Fruit fly (Drosophila melanogaster) whole organism, embryonic: ENCODE measurements around the gene Rab40.

Experiments used
- CG4328 ChIP-seq: fragments of 200-800 bp; sonication (Bioruptor generic); optimal IDR thresholded peaks from 3 replicates; lab custom pipeline; 2017; ENCODE audit warnings: missing biosample characterization, missing genetic modification reagents, missing genetic modification characterization
- Deaf1 ChIP-seq: fragments of 200-800 bp; optimal IDR thresholded peaks from 3 replicates; lab custom pipeline; 2019; ENCODE audit warnings: missing biosample characterization, mild to moderate bottlenecking, missing genetic modification characterization, moderate library complexity
- schlank ChIP-seq: fragments of 200-800 bp; sonication (Bioruptor generic); optimal IDR thresholded peaks from 2 replicates; lab custom pipeline; 2018; ENCODE audit warnings: missing biosample characterization, mild to moderate bottlenecking, missing genetic modification characterization

DNA sequence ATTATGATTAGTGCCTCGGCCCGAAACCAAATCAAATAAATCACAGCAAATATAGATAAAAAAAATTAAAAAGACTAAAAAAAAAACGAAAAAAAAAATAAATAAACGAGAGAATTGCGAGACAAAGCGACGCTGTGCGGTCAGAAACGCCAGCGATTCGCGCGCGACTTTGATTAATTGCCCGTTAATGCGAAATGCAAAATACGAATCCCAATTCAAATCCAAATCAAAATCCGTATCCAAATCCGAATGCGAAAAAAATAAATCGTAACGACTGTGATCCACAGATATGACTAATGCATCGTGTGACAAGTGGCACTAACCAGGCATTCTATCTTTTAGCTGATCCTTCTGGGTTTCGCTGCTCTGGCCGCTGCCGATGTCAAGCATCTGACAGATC, 24.6 kb upstream of the Rab40 start:
- TF ChIP-seq CG4328 (GFP tag; lab: Kevin White, UChicago) (no peak), Deaf1 (tag; lab: Kevin White, UChicago) (no peak), schlank (tag; lab: Kevin White, UChicago) (no peak)
